Worm (Caenorhabditis elegans): Measurements from ENCODE around the gene Y71H2AM.29.

The Y71H2AM.29 gene

DNA sequence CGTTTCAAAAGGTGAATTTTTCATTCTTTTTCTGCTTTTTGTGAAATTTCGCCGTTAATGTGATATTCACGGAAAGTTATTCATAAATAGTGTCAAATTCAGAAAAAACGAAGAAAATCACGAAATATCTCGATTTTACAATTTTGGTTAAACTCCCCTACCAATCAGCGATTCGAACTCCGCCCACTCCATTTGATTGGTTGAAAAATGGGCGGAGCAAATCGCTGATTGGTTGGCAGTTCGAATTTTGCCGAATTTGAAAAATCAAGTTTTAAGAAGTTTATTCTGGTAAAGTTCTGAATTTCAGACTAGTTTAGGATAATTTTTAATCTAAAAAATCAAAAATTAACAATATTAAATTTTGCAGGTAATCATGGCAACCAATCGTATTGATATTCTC lies 32.1 kb downstream of the Y71H2AM.29 start:
- TF ChIP-seq dox-1 (GFP tag; IDR thresholded peaks at IDR 0.05) (no peak), ama-1 (optimal IDR thresholded peaks at IDR 0.05) (no peak), ama-1 (GFP tag; optimal IDR thresholded peaks at IDR 0.05) (no peak)

DNA sequence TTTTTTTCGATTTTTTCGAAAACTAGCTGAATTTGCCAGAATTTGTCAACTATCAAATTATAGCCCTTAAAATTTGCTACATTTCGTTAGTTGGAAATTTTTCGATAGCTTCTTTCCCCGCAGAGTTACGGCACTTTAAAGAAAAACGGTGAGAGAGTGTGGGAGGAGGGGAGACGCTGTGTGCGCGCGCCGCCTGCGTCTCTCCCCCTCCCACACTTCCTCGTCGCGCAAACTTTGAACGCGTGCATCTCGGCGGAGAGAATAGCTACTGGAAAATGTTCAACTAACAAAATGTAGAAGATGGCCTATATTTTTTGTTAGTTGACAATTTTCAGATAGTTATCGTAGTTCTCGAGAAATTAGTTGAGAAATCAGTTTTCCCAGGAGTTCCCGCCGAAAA lies 34.0 kb downstream of the Y71H2AM.29 start:
- TF ChIP-seq zfh-2 (GFP tag; conservative IDR thresholded peaks at IDR 0.05) (peak; percentile 51), hmg-1.2 (GFP tag; IDR thresholded peaks at IDR 0.05) (peak; percentile 86), snpc-4 (GFP tag; optimal IDR thresholded peaks at IDR 0.05) (no peak), snpc-4 (tag; optimal IDR thresholded peaks at IDR 0.05) (no peak)

DNA sequence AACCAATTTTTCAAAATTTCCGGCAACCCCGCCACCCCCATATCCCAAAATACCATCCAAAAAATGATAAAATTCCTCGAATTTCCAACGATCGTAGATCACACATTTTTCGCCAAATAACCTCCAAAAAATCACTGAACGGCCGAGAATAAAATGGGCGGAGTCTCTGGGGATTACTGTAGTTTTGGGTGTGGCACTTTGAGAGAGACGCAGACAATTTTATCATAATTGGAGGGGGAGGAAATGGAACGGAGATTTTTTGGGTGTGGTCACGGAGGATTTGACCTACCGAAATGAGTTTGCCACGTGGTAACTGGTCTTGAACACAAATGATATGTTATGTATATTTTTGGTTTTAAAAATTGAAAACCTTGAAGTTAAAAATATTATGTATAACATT lies 35.8 kb downstream of the Y71H2AM.29 start:
- TF ChIP-seq ceh-58 (GFP tag; IDR thresholded peaks at IDR 0.05): no peak
- no peak for TF ChIP-seq B0261.1 (tag; optimal IDR thresholded peaks at IDR 0.05)
- no peak for TF ChIP-seq somi-1 (GFP tag; optimal IDR thresholded peaks at IDR 0.05)
- TF ChIP-seq hmg-1.2 (GFP tag; IDR thresholded peaks at IDR 0.05): no peak
- TF ChIP-seq snpc-1.1 (tag; optimal IDR thresholded peaks at IDR 0.05; ENCODE audit: insufficient read depth): no peak
- no peak for TF ChIP-seq ztf-3 (GFP tag; optimal IDR thresholded peaks at IDR 0.05)
- TF ChIP-seq B0019.2 (GFP tag; conservative IDR thresholded peaks at IDR 0.05): no peak
- no peak for TF ChIP-seq Y79H2A.3 (GFP tag; conservative IDR thresholded peaks at IDR 0.05)
- TF ChIP-seq ztf-25 (GFP tag; IDR thresholded peaks at IDR 0.05): no peak
- TF ChIP-seq lin-40 (tag; optimal IDR thresholded peaks at IDR 0.05): no peak
- no peak for TF ChIP-seq F33H1.4 (GFP tag; IDR thresholded peaks at IDR 0.05)
- no peak for TF ChIP-seq rec-8 (tag; optimal IDR thresholded peaks at IDR 0.05)
- no peak for TF ChIP-seq madf-8 (GFP tag; conservative IDR thresholded peaks at IDR 0.05)
- TF ChIP-seq tbp1 (GFP tag; optimal IDR thresholded peaks at IDR 0.05): no peak
- no peak for TF ChIP-seq ceh-40 (GFP tag; IDR thresholded peaks at IDR 0.05)
- TF ChIP-seq pbrm-1 (GFP tag; IDR thresholded peaks at IDR 0.05): no peak

DNA sequence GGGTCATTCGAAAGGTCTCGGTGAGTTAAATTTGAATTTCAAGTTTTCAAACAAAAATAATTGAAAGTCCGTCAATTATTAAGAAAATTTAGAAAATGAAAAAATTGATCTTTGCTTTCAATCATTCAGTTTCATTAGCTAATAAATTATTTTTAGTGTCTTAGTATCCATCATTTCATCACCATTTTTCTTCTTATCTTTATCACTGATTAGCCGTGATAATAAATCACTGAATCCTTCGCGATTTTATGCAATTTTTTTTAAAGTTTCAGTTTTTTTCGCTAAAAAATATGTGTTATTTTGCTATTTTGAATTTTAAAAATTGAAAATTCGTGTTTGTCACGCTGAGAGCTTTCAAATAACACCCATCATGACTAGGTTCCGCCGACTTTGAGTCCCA lies 36.5 kb downstream of the Y71H2AM.29 start:
- no peak for TF ChIP-seq lsy-27 (tag; optimal IDR thresholded peaks at IDR 0.05; ENCODE audit: borderline replicate concordance, insufficient read depth)
- TF ChIP-seq tlf-1 (GFP tag; optimal IDR thresholded peaks at IDR 0.05): no peak
- no peak for TF ChIP-seq K12H6.12 (tag; optimal IDR thresholded peaks at IDR 0.05)
- no peak for TF ChIP-seq sea-2 (GFP tag; IDR thresholded peaks at IDR 0.05)
- no peak for TF ChIP-seq sdz-38 (tag; optimal IDR thresholded peaks at IDR 0.05)
- TF ChIP-seq mcd-1 (GFP tag; IDR thresholded peaks at IDR 0.05): no peak
- no peak for TF ChIP-seq snpc-1.1 (tag; optimal IDR thresholded peaks at IDR 0.05; ENCODE audit: insufficient read depth)
- no peak for TF ChIP-seq ceh-100 (GFP tag; IDR thresholded peaks at IDR 0.05)
- no peak for TF ChIP-seq nhr-90 (tag; optimal IDR thresholded peaks at IDR 0.05)
- TF ChIP-seq T26A5.8 (tag; optimal IDR thresholded peaks at IDR 0.05): no peak
- TF ChIP-seq madf-10 (tag; optimal IDR thresholded peaks at IDR 0.05): no peak
- TF ChIP-seq tbp1 (GFP tag; optimal IDR thresholded peaks at IDR 0.05): no peak
- TF ChIP-seq ceh-58 (GFP tag; IDR thresholded peaks at IDR 0.05): no peak
- TF ChIP-seq lin-35 (GFP tag; optimal IDR thresholded peaks at IDR 0.05): no peak
- no peak for TF ChIP-seq hlh-26 (GFP tag; conservative IDR thresholded peaks at IDR 0.05)
- TF ChIP-seq lir-1 (GFP tag; conservative IDR thresholded peaks at IDR 0.05): no peak
- TF ChIP-seq attf-3 (GFP tag; conservative IDR thresholded peaks at IDR 0.05): no peak
- TF ChIP-seq gei-17 (GFP tag; optimal IDR thresholded peaks at IDR 0.05): no peak
- no peak for TF ChIP-seq C17E4.6 (GFP tag; IDR thresholded peaks at IDR 0.05)
